Worm (Caenorhabditis elegans): Measurements from ENCODE around the gene hosl-1.

DNA sequence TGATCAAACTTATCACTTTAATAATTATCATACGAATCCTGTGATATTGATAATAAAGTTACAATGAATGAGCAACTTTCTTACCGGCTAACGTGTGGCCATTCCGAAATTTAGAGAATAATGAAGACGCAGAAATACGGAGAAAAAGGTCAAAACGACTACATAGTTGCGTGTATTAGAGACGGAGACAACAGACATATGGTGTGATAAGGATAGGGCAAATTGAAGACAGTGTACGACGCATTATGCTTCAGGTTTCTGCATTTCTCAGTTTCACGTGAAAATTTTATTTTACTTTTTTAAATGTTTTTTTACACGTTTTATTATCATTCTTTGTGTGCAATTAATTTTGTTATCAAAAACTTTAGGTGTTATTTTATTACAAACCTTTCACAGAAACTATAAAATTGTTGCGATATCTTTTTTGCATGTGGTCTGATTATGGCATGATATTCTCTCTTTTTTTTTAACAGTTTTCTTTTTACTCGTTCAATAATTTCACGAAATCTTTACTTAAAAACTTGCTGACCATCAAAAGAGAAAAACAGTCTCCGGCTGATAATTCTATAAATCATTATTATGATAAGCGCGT, 36.3 kb downstream of the hosl-1 start, which contains the start of gene tmem-135:
- peak in 1 of 2 experiments; percentile 34 for TF ChIP-seq lin-35 (GFP tag; optimal IDR thresholded peaks at IDR 0.05)
- TF ChIP-seq fkh-10 (GFP tag; optimal IDR thresholded peaks at IDR 0.05), result no peak
- no peak for TF ChIP-seq unc-30 (tag; optimal IDR thresholded peaks at IDR 0.05)
- TF ChIP-seq pqm-1 (tag; optimal IDR thresholded peaks at IDR 0.05), result no peak
- no peak for TF ChIP-seq unc-130 (tag; optimal IDR thresholded peaks at IDR 0.05)
- TF ChIP-seq nhr-12 (tag; optimal IDR thresholded peaks at IDR 0.05), result no peak
- no peak for TF ChIP-seq zag-1 (tag; optimal IDR thresholded peaks at IDR 0.05)
- TF ChIP-seq ceh-63 (GFP tag; optimal IDR thresholded peaks at IDR 0.05), result no peak
- no peak for TF ChIP-seq egl-27 (tag; optimal IDR thresholded peaks at IDR 0.05)

Measured in whole organism, L1 larva.